Worm (Caenorhabditis elegans) whole organism, L1 larva: Measurements from ENCODE around the gene C28A5.1.
A peak's percentile ranks its signal among the peaks of the same experiment; 100 is the strongest.

Experiments
- F16B12.6 ChIP-seq: fragments of 150-350 bp; optimal IDR thresholded peaks from 2 replicates; lab custom pipeline; 2014; ENCODE audit warnings: missing biosample characterization, missing genetic modification characterization
- ceh-82 ChIP-seq, 3 experiments: fragments of 150-350 bp in 1 of 3; sonication (generic microtip) in 2 of 3; optimal IDR thresholded peaks; 2 replicates each; lab custom pipeline; 2014 to 2017; ENCODE audit warnings: missing biosample characterization in 3 of 3, missing genetic modification characterization in 3 of 3
- ces-1 ChIP-seq: fragments of 150-350 bp; optimal IDR thresholded peaks from 2 replicates; lab custom pipeline; 2014; ENCODE audit warnings: missing biosample characterization, missing genetic modification reagents, missing genetic modification characterization
- dpl-1 ChIP-seq, 3 experiments: fragments of 150-350 bp in 2 of 3; sonication (generic microtip) in 1 of 3; optimal IDR thresholded peaks; 2 replicates each; lab custom pipeline; 2014 to 2017; ENCODE audit warnings: missing biosample characterization in 3 of 3, missing genetic modification characterization in 3 of 3, missing genetic modification reagents in 3 of 3
- efl-1 ChIP-seq, 4 experiments: fragments of 150-350 bp; optimal IDR thresholded peaks in 3 of 4; peaks in 1 of 4; 1 replicate in 1 of 4; 2 replicates in 3 of 4; lab custom pipeline; 2014; ENCODE audit warnings: missing biosample characterization in 2 of 4, missing genetic modification characterization in 2 of 4, missing genetic modification reagents in 2 of 4
- egl-13 ChIP-seq: sonication (generic microtip); optimal IDR thresholded peaks from 2 replicates; lab custom pipeline; 2016; ENCODE audit warnings: missing genotype, missing genetic modification reagents, missing genetic modification characterization, missing compliant biosample characterization
- elt-2 ChIP-seq: sonication (generic microtip); optimal IDR thresholded peaks from 2 replicates; lab custom pipeline; 2016; ENCODE audit warnings: missing genetic modification characterization, mild to moderate bottlenecking, inconsistent platforms, missing compliant biosample characterization, missing genetic modification reagents
- fkh-10 ChIP-seq: sonication (generic microtip); optimal IDR thresholded peaks from 2 replicates; lab custom pipeline; 2017; ENCODE audit warnings: missing biosample characterization, missing genetic modification reagents, missing genetic modification characterization
- hpl-2 ChIP-seq: fragments of 150-350 bp; optimal IDR thresholded peaks from 2 replicates; lab custom pipeline; 2014; ENCODE audit warnings: missing biosample characterization, missing genetic modification reagents, missing genetic modification characterization
- irx-1 ChIP-seq: sonication (generic microtip); optimal IDR thresholded peaks from 2 replicates; lab custom pipeline; 2016; ENCODE audit warnings: missing genetic modification characterization, missing compliant biosample characterization
- isw-1 ChIP-seq: fragments of 200-800 bp; sonication (Bioruptor generic); IDR thresholded peaks from 2 replicates; pipeline ENCODE4 v1.3.6; 2022; ENCODE audit warnings: missing genetic modification characterization, missing compliant biosample characterization
- lin-35 ChIP-seq, 2 experiments: fragments of 150-350 bp; optimal IDR thresholded peaks; 2 replicates each; lab custom pipeline; 2014; ENCODE audit warnings: missing biosample characterization in 2 of 2, missing genetic modification characterization in 2 of 2, missing genetic modification reagents in 2 of 2
- lsy-2 ChIP-seq, 2 experiments: fragments of 150-350 bp; optimal IDR thresholded peaks; 2 replicates each; lab custom pipeline; 2014; ENCODE audit warnings: missing biosample characterization in 2 of 2, missing genetic modification characterization in 2 of 2
- mdl-1 ChIP-seq, 2 experiments: fragments of 150-350 bp; optimal IDR thresholded peaks; 2 replicates each; lab custom pipeline; 2014 to 2017; ENCODE audit warnings: missing biosample characterization in 2 of 2, missing genetic modification characterization in 2 of 2, inconsistent platforms in 1 of 2
- mep-1 ChIP-seq: fragments of 150-350 bp; optimal IDR thresholded peaks from 2 replicates; lab custom pipeline; 2014; ENCODE audit warnings: missing biosample characterization, missing genetic modification characterization
- nhr-19 ChIP-seq: fragments of 200-800 bp; sonication (Bioruptor generic); conservative IDR thresholded peaks from 2 replicates; pipeline ENCODE4 v1.3.6; 2022; ENCODE audit warnings: missing genetic modification characterization, missing compliant biosample characterization
- nhr-71 ChIP-seq: sonication (generic microtip); optimal IDR thresholded peaks from 2 replicates; lab custom pipeline; 2016; ENCODE audit warnings: mild to moderate bottlenecking, missing genetic modification characterization, moderate library complexity, missing compliant biosample characterization
- nhr-77 ChIP-seq: fragments of 150-350 bp; optimal IDR thresholded peaks from 2 replicates; lab custom pipeline; 2014; ENCODE audit warnings: missing biosample characterization, missing genetic modification characterization
- rnt-1 ChIP-seq: sonication (generic microtip); optimal IDR thresholded peaks from 2 replicates; lab custom pipeline; 2016; ENCODE audit warnings: mild to moderate bottlenecking, missing genetic modification characterization, moderate library complexity, missing compliant biosample characterization
- snu-23 ChIP-seq: sonication (generic microtip); optimal IDR thresholded peaks from 2 replicates; lab custom pipeline; 2016; ENCODE audit warnings: missing genetic modification characterization, missing compliant biosample characterization
- swsn-7 ChIP-seq: sonication (generic microtip); optimal IDR thresholded peaks from 2 replicates; lab custom pipeline; 2016; ENCODE audit warnings: missing genetic modification characterization, missing compliant biosample characterization
- tlp-1 ChIP-seq: fragments of 150-350 bp; optimal IDR thresholded peaks from 2 replicates; lab custom pipeline; 2014; ENCODE audit warnings: missing biosample characterization, missing genetic modification characterization
- unc-130 ChIP-seq: fragments of 150-350 bp; optimal IDR thresholded peaks from 2 replicates; lab custom pipeline; 2017; ENCODE audit warnings: missing biosample characterization, missing genetic modification characterization, inconsistent platforms
- xbp-1 ChIP-seq: sonication (generic microtip); optimal IDR thresholded peaks from 2 replicates; lab custom pipeline; 2016; ENCODE audit warnings: missing genetic modification characterization, missing compliant biosample characterization

Gene C28A5.1

ce11 chrIII:4382118-4382517 lies 52.0 kb downstream of the C28A5.1 start:
- no peak for TF ChIP-seq hpl-2 (GFP tag; lab: Kevin White, UChicago)
- no peak for TF ChIP-seq efl-1 (optimal IDR thresholded peaks at IDR 0.05; lab: Kevin White, UChicago)
- TF ChIP-seq efl-1 (GFP tag; optimal IDR thresholded peaks at IDR 0.05 in 1 of 2; lab: Kevin White, UChicago) = peak in 1 of 2 experiments; percentile 36
- no peak for TF ChIP-seq ceh-82 (tag; optimal IDR thresholded peaks at IDR 0.05; lab: Kevin White, UChicago)

DNA sequence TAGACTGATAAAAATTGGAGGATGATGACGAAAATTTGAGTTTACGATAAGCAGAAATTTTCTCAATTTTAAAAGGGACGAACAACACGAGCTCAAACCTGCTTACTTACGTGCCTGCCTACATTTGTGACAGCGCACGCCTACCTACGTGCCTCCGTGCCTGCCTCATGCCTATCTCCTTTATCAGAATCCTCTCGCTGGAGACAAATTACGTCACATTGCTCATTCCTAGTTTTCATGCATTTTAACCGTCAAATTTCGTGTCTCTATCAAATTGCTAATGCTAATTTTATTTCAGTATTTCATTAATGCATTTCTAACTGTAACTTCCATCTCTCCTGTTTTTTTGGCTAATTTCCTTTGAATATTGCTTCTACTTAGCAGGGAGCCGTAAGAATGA lies 52.8 kb downstream of the C28A5.1 start, which contains the start of gene pals-27:
Gene pals-27 (plus strand): TSS at position 301 of the 400 bp plus-strand sequence.
- TF ChIP-seq elt-2 (tag; lab: Kevin White, UChicago) (no peak), fkh-10 (no peak), ces-1 (GFP tag; lab: Kevin White, UChicago) (no peak)

DNA sequence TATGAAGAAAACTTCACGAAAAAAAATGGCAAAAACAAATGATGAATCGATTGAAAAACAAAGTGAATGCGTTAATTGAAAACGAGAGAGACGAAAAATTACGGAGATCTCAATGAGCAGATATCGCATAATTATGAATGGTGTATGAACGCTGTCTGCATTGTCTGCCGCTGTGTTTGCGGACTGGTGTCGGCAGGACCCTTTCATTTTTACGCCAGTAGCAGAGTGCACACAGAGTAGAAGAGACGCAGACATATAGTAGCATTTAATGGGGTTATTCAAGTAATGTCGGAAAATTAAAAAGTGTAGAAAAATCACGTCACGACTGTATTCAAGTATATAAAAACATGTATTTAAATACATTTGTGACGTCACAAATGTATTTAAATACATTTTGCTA lies 53.3 kb downstream of the C28A5.1 start:
- no peak for TF ChIP-seq irx-1 (tag; lab: Kevin White, UChicago)
- TF ChIP-seq nhr-77 = no peak
- peak in 1 of 3 experiments; percentile 43 for TF ChIP-seq dpl-1 (GFP tag; optimal IDR thresholded peaks at IDR 0.05; lab: Kevin White, UChicago)
- peak; percentile 51 to 53 for TF ChIP-seq efl-1 (optimal IDR thresholded peaks at IDR 0.05; lab: Kevin White, UChicago)
- TF ChIP-seq efl-1 (GFP tag; optimal IDR thresholded peaks at IDR 0.05 in 1 of 2; lab: Kevin White, UChicago) = peak; percentile 52 to 90
- TF ChIP-seq mep-1 (tag; lab: Kevin White, UChicago) = peak; percentile 42
- no peak for TF ChIP-seq egl-13
- TF ChIP-seq lsy-2 (tag; optimal IDR thresholded peaks at IDR 0.05; lab: Kevin White, UChicago) = peak in 1 of 2 experiments; percentile 54
- TF ChIP-seq lin-35 (GFP tag; optimal IDR thresholded peaks at IDR 0.05; lab: Kevin White, UChicago) = peak in 1 of 2 experiments; percentile 48
- TF ChIP-seq nhr-19 (GFP tag; lab: Robert Waterston, UW) = peak; percentile 9; the same call in 1 of the 2 replicates
- TF ChIP-seq snu-23 (GFP tag; lab: Kevin White, UChicago) = no peak
- TF ChIP-seq F16B12.6 (tag; lab: Kevin White, UChicago) = peak; percentile 78
- peak; percentile 42 for TF ChIP-seq rnt-1 (tag; lab: Kevin White, UChicago)
- peak; percentile 13 for TF ChIP-seq swsn-7 (tag; lab: Kevin White, UChicago)
- TF ChIP-seq ceh-82 (tag; optimal IDR thresholded peaks at IDR 0.05; lab: Kevin White, UChicago) = peak in 1 of 3 experiments; percentile 43

DNA sequence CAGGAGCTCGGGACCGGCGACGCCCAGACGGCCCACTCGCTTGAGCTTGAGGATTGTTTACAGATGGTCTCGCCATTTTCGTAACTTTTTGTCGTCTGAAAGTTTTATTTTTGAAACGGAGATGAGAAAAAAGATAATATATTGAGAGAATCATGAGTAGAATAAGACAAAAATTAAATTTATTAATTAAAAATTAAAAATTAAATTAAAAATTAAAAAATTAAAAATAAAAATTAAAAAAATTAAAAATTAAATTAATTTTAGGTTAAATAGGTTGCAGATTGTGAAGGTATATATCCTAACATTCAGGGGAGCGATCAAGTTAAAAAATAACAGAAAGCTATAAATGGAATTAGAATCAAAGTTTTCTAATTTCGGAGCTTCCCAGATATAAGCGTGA lies 54.4 kb downstream of the C28A5.1 start, which contains the start of gene B0284.3:
Gene B0284.3 (minus strand): TSS at position 101 of the 400 bp plus-strand sequence.
- TF ChIP-seq nhr-77 (no peak), unc-130 (tag; lab: Kevin White, UChicago) (no peak), isw-1 (no peak), xbp-1 (tag; lab: Kevin White, UChicago) (no peak), tlp-1 (tag; lab: Kevin White, UChicago) (no peak), mdl-1 (tag; optimal IDR thresholded peaks at IDR 0.05; lab: Kevin White, UChicago) (no peak), nhr-71 (no peak)
